Fruit fly (Drosophila melanogaster): Measurements from ENCODE around the gene CG9662.

DNA sequence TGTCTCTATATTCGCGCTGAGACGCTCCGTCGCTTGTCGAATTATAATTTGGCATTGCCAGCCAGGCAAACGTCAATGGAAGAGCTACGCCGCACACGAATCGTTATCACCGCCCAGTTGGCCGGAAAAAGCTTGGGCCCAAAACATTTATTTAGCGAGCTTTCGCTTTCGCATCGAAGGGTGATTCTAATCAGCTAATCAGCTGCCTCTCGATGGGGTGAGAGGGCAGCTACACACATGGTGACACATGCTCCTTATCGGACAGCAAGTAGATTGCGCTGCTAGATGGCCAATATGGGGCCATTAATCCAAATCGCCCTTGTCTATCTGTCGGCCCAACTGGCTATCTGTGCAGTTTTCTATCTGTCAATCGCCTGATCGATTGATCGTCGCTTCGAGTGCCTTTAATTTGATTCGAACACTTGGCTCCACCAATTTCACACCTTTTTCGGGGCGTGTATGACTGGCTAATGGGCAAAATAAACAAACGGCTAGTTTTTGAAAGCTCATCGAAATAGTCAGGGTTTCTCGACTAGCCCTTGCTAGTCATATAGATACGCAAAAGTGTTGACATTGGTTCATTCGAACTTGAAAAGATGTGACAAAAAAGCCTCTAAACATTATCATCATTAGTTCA, 10.4 kb downstream of the CG9662 start:
- TF ChIP-seq fd96Ca (GFP tag; IDR thresholded peaks at IDR 0.05) (no peak), EcR (GFP tag; optimal IDR thresholded peaks at IDR 0.05) (no peak), CG13204 (GFP tag; optimal IDR thresholded peaks at IDR 0.05) (no peak), CG8301 (tag; optimal IDR thresholded peaks at IDR 0.05) (no peak), CG4496 (GFP tag; IDR thresholded peaks at IDR 0.05) (no peak), CG8159 (tag; optimal IDR thresholded peaks at IDR 0.05) (no peak), Snoo (tag; optimal IDR thresholded peaks at IDR 0.05) (no peak), D1 (tag; optimal IDR thresholded peaks at IDR 0.05) (no peak), gl (tag; optimal IDR thresholded peaks at IDR 0.05) (no peak), CG32121 (GFP tag; IDR thresholded peaks at IDR 0.05) (no peak), CG34367 (tag; optimal IDR thresholded peaks at IDR 0.05) (no peak)
